Worm (Caenorhabditis elegans): ENCODE results near the gene phf-33.

phf-33 gene

ce11 chrX:13264550-13264949 is 14.2 kb downstream of the phf-33 start (continued):
- TF ChIP-seq spr-1 (tag; optimal IDR thresholded peaks at IDR 0.05) (peak; percentile 60), zfp-3 (GFP tag; conservative IDR thresholded peaks at IDR 0.05) (peak; percentile 65; the same call in 1 of the 2 replicates), mdl-1 (tag; optimal IDR thresholded peaks at IDR 0.05) (peak; percentile 22 to 72), F44E2.7 (GFP tag; IDR thresholded peaks at IDR 0.05) (peak; percentile 91), pha-4 (GFP tag; IDR thresholded peaks at IDR 0.05) (peak; percentile 89), pha-4 (tag; optimal IDR thresholded peaks at IDR 0.05) (no peak), dmd-9 (GFP tag; IDR thresholded peaks at IDR 0.05) (peak; percentile 77; the same call in 1 of the 2 replicates), dpl-1 (GFP tag; optimal IDR thresholded peaks at IDR 0.05) (no peak), fos-1 (tag; optimal IDR thresholded peaks at IDR 0.05) (no peak), T20F7.1 (GFP tag; optimal IDR thresholded peaks at IDR 0.05) (no peak), lir-3 (tag; optimal IDR thresholded peaks at IDR 0.05) (peak; percentile 70), sdz-12 (GFP tag; optimal IDR thresholded peaks at IDR 0.05) (peak; percentile 49), madf-5 (GFP tag; IDR thresholded peaks at IDR 0.05) (peak; percentile 54 to 81; a peak in 2 of 4 replicates), D1046.2 (GFP tag; IDR thresholded peaks at IDR 0.05) (peak; percentile 80; the same call in 1 of the 2 replicates), ctbp-1 (GFP tag; IDR thresholded peaks at IDR 0.05) (peak; percentile 82), ceh-20 (GFP tag; IDR thresholded peaks at IDR 0.05) (peak; percentile 59; the same call in 1 of the 2 replicates), nhr-6 (tag; optimal IDR thresholded peaks at IDR 0.05) (no peak), aha-1 (tag) (peak; percentile 98), duxl-1 (tag; optimal IDR thresholded peaks at IDR 0.05; ENCODE audit: poor library complexity) (peak; percentile 61), rbr-2 (tag; optimal IDR thresholded peaks at IDR 0.05) (peak; percentile 64), tag-97 (GFP tag; IDR thresholded peaks at IDR 0.05) (no peak), egl-43 (GFP tag; IDR thresholded peaks at IDR 0.05) (peak; percentile 95), ceh-32 (tag; optimal IDR thresholded peaks at IDR 0.05; ENCODE audit: poor library complexity) (peak; percentile 45), nhr-10 (tag; optimal IDR thresholded peaks at IDR 0.05) (no peak), pqm-1 (tag; optimal IDR thresholded peaks at IDR 0.05) (no peak), mdt-29 (GFP tag; IDR thresholded peaks at IDR 0.05) (peak; percentile 83), nhr-48 (tag; optimal IDR thresholded peaks at IDR 0.05) (peak; percentile 71), dve-1 (tag; optimal IDR thresholded peaks at IDR 0.05; ENCODE audit: insufficient read depth) (peak; percentile 70), T26A8.4 (GFP tag; IDR thresholded peaks at IDR 0.05) (no peak; the same call in 1 of the 2 replicates), zip-2 (tag; optimal IDR thresholded peaks at IDR 0.05) (peak; percentile 40), ceh-62 (tag; optimal IDR thresholded peaks at IDR 0.05) (no peak), hif-1 (tag; optimal IDR thresholded peaks at IDR 0.05) (peak; percentile 33 to 51), nhr-41 (GFP tag; IDR thresholded peaks at IDR 0.05) (peak; percentile 76; the same call in 1 of the 2 replicates), zag-1 (tag; optimal IDR thresholded peaks at IDR 0.05) (no peak), php-3 (GFP tag; IDR thresholded peaks at IDR 0.05) (peak; percentile 76), ZK337.2 (GFP tag; IDR thresholded peaks at IDR 0.05) (peak; percentile 82), spr-3 (GFP tag; optimal IDR thresholded peaks at IDR 0.05) (peak; percentile 15)

ce11 chrX:13262195-13262594 is 16.6 kb downstream of the phf-33 start, which contains the start of gene K09A11.1:
K09A11.1 (plus strand) TSS chrX:13262495.
- TF ChIP-seq nhr-42 (GFP tag; IDR thresholded peaks at IDR 0.05) (no peak), zfp-3 (GFP tag; conservative IDR thresholded peaks at IDR 0.05) (no peak), aha-1 (tag) (no peak), ceh-20 (GFP tag; IDR thresholded peaks at IDR 0.05) (no peak), F37D6.2 (tag; optimal IDR thresholded peaks at IDR 0.05) (no peak), ztf-7 (tag; optimal IDR thresholded peaks at IDR 0.05) (no peak), mxl-3 (GFP tag; optimal IDR thresholded peaks at IDR 0.05) (no peak), rbr-2 (tag; optimal IDR thresholded peaks at IDR 0.05) (no peak), mep-1 (tag; optimal IDR thresholded peaks at IDR 0.05) (no peak), D1046.2 (GFP tag; IDR thresholded peaks at IDR 0.05) (no peak), madf-9 (GFP tag; conservative IDR thresholded peaks at IDR 0.05) (no peak)

Data from whole organism, L4 larva.